Fruit fly (Drosophila melanogaster) whole organism: ENCODE data around the gene CG6592.

Experiments
- Dll ChIP-seq: fragments of >200 bp; optimal IDR thresholded peaks from 2 replicates; lab custom pipeline; 2017
- EcR ChIP-seq, 2 experiments: fragments of >200 bp; optimal IDR thresholded peaks; 2 replicates each; lab custom pipeline; 2017; ENCODE audit warnings: missing biosample characterization in 2 of 2, missing genetic modification characterization in 2 of 2, missing genetic modification reagents in 2 of 2
- psq ChIP-seq: fragments of >200 bp; optimal IDR thresholded peaks from 2 replicates; lab custom pipeline; 2017
- usp ChIP-seq: fragments of >200 bp; optimal IDR thresholded peaks from 2 replicates; lab custom pipeline; 2017; ENCODE audit warnings: missing biosample characterization, missing genetic modification characterization, mixed read lengths

DNA sequence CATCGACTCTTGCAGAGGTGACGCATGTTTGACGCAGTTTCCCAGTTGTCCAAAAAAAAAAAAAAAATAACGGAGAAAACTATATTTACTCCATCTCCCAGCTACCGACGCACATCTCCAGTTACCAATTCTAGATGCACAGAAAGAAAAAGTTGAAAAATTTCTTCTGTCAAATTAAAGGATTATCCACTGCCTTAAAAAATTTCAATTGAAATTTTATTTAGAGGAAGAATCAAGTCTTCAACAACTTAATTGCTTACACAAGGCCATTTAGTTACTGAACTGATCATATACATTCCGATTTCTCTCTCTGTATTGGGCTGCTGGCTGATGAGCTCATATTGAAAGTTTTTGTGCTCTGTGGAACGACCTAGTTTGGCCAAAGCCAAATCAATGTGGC lies 26.5 kb downstream of the CG6592 start:
- TF ChIP-seq EcR (GFP tag; optimal IDR thresholded peaks at IDR 0.05; lab: Kevin White, UChicago) (no peak), psq (lab: Kevin White, UChicago) (no peak), Dll (lab: Kevin White, UChicago) (no peak), usp (no peak)
